Worm (Caenorhabditis elegans): Measurements from ENCODE around the gene fipr-5.

fipr-5 gene

ce11 chrV:10203435-10204009 is 17.7 kb downstream of the fipr-5 start, which contains the start of gene chpf-1:
chpf-1 (minus strand) TSS chrV:10203485.
- TF ChIP-seq flt-1 (GFP tag; IDR thresholded peaks at IDR 0.05), result no peak
- no peak for TF ChIP-seq cog-1 (tag; optimal IDR thresholded peaks at IDR 0.05)
- TF ChIP-seq ztf-23 (GFP tag; IDR thresholded peaks at IDR 0.05), result no peak
- TF ChIP-seq ref-1 (GFP tag; conservative IDR thresholded peaks at IDR 0.05), result no peak
- TF ChIP-seq med-1 (GFP tag; optimal IDR thresholded peaks at IDR 0.05; ENCODE audit: insufficient read depth), result no peak
- no peak for TF ChIP-seq tab-1 (GFP tag; IDR thresholded peaks at IDR 0.05)
- TF ChIP-seq ztf-29 (GFP tag; IDR thresholded peaks at IDR 0.05), result no peak
- TF ChIP-seq T22C8.4 (GFP tag; IDR thresholded peaks at IDR 0.05), result no peak; the same call in 1 of the 2 replicates
- no peak for TF ChIP-seq klf-2 (GFP tag; conservative IDR thresholded peaks at IDR 0.05)

- no peak for TF ChIP-seq cog-1 (tag; optimal IDR thresholded peaks at IDR 0.05)
- no peak for TF ChIP-seq klf-2 (GFP tag; conservative IDR thresholded peaks at IDR 0.05)
- no peak for TF ChIP-seq ztf-29 (GFP tag; IDR thresholded peaks at IDR 0.05)
- no peak for TF ChIP-seq ref-1 (GFP tag; conservative IDR thresholded peaks at IDR 0.05)
- no peak for TF ChIP-seq T22C8.4 (GFP tag; IDR thresholded peaks at IDR 0.05)
Observed at ce11 chrV:10202340-10202739, 18.9 kb downstream of the fipr-5 start.

- no peak for TF ChIP-seq tab-1 (GFP tag; IDR thresholded peaks at IDR 0.05)
- no peak for TF ChIP-seq T22C8.4 (GFP tag; IDR thresholded peaks at IDR 0.05)
- no peak for TF ChIP-seq ztf-23 (GFP tag; IDR thresholded peaks at IDR 0.05)
- TF ChIP-seq flt-1 (GFP tag; IDR thresholded peaks at IDR 0.05), result no peak
- TF ChIP-seq ref-1 (GFP tag; conservative IDR thresholded peaks at IDR 0.05), result no peak
- TF ChIP-seq klf-2 (GFP tag; conservative IDR thresholded peaks at IDR 0.05), result no peak
- TF ChIP-seq med-1 (GFP tag; optimal IDR thresholded peaks at IDR 0.05; ENCODE audit: insufficient read depth), result no peak
- no peak for TF ChIP-seq ztf-29 (GFP tag; IDR thresholded peaks at IDR 0.05)
- no peak for TF ChIP-seq cog-1 (tag; optimal IDR thresholded peaks at IDR 0.05)
Observed at ce11 chrV:10201913-10202312, 19.3 kb downstream of the fipr-5 start, which contains the start of gene ZK856.7. ZK856.7 (plus strand) TSS chrV:10202098.

ce11 chrV:10198386-10198785 is 22.8 kb downstream of the fipr-5 start, which contains the start of gene ZK856.6:
ZK856.6 (plus strand) TSS chrV:10198686.
- TF ChIP-seq flt-1 (GFP tag; IDR thresholded peaks at IDR 0.05) (no peak), tab-1 (GFP tag; IDR thresholded peaks at IDR 0.05) (no peak), klf-2 (GFP tag; conservative IDR thresholded peaks at IDR 0.05) (no peak), ref-1 (GFP tag; conservative IDR thresholded peaks at IDR 0.05) (no peak), ztf-23 (GFP tag; IDR thresholded peaks at IDR 0.05) (no peak), cog-1 (tag; optimal IDR thresholded peaks at IDR 0.05) (no peak), ztf-29 (GFP tag; IDR thresholded peaks at IDR 0.05) (no peak), T22C8.4 (GFP tag; IDR thresholded peaks at IDR 0.05) (no peak), med-1 (GFP tag; optimal IDR thresholded peaks at IDR 0.05; ENCODE audit: insufficient read depth) (no peak)

- TF ChIP-seq klf-2 (GFP tag; conservative IDR thresholded peaks at IDR 0.05) (no peak), cog-1 (tag; optimal IDR thresholded peaks at IDR 0.05) (no peak), ztf-29 (GFP tag; IDR thresholded peaks at IDR 0.05) (no peak), T22C8.4 (GFP tag; IDR thresholded peaks at IDR 0.05) (no peak), med-1 (GFP tag; optimal IDR thresholded peaks at IDR 0.05; ENCODE audit: insufficient read depth) (no peak), ztf-23 (GFP tag; IDR thresholded peaks at IDR 0.05) (no peak), flt-1 (GFP tag; IDR thresholded peaks at IDR 0.05) (no peak), tab-1 (GFP tag; IDR thresholded peaks at IDR 0.05) (no peak)
Observed at ce11 chrV:10191242-10191641, 30.0 kb downstream of the fipr-5 start.

ce11 chrV:10190081-10190556 is 31.1 kb downstream of the fipr-5 start, which contains the start of gene ZK856.5:
ZK856.5 (minus strand) TSS chrV:10190131.
- TF ChIP-seq flt-1 (GFP tag; IDR thresholded peaks at IDR 0.05) (no peak), tab-1 (GFP tag; IDR thresholded peaks at IDR 0.05) (no peak), ztf-29 (GFP tag; IDR thresholded peaks at IDR 0.05) (no peak), med-1 (GFP tag; optimal IDR thresholded peaks at IDR 0.05; ENCODE audit: insufficient read depth) (no peak), ztf-23 (GFP tag; IDR thresholded peaks at IDR 0.05) (no peak), cog-1 (tag; optimal IDR thresholded peaks at IDR 0.05) (no peak), T22C8.4 (GFP tag; IDR thresholded peaks at IDR 0.05) (no peak), ref-1 (GFP tag; conservative IDR thresholded peaks at IDR 0.05) (no peak), klf-2 (GFP tag; conservative IDR thresholded peaks at IDR 0.05) (no peak)

- TF ChIP-seq tab-1 (GFP tag; IDR thresholded peaks at IDR 0.05), result no peak
- TF ChIP-seq T22C8.4 (GFP tag; IDR thresholded peaks at IDR 0.05), result no peak
- TF ChIP-seq ztf-23 (GFP tag; IDR thresholded peaks at IDR 0.05), result no peak
- TF ChIP-seq flt-1 (GFP tag; IDR thresholded peaks at IDR 0.05), result no peak
- TF ChIP-seq ref-1 (GFP tag; conservative IDR thresholded peaks at IDR 0.05), result no peak
- TF ChIP-seq klf-2 (GFP tag; conservative IDR thresholded peaks at IDR 0.05), result no peak
- TF ChIP-seq ztf-29 (GFP tag; IDR thresholded peaks at IDR 0.05), result no peak
- TF ChIP-seq med-1 (GFP tag; optimal IDR thresholded peaks at IDR 0.05; ENCODE audit: insufficient read depth), result no peak
- no peak for TF ChIP-seq cog-1 (tag; optimal IDR thresholded peaks at IDR 0.05)
Observed at ce11 chrV:10185719-10186118, 35.5 kb downstream of the fipr-5 start, which contains the start of gene ZK856.18. ZK856.18 (minus strand) TSS chrV:10186007.

- TF ChIP-seq ztf-29 (GFP tag; IDR thresholded peaks at IDR 0.05) (no peak), tab-1 (GFP tag; IDR thresholded peaks at IDR 0.05) (no peak), ztf-23 (GFP tag; IDR thresholded peaks at IDR 0.05) (no peak), flt-1 (GFP tag; IDR thresholded peaks at IDR 0.05) (no peak), klf-2 (GFP tag; conservative IDR thresholded peaks at IDR 0.05) (no peak), T22C8.4 (GFP tag; IDR thresholded peaks at IDR 0.05) (no peak), cog-1 (tag; optimal IDR thresholded peaks at IDR 0.05) (no peak), ref-1 (GFP tag; conservative IDR thresholded peaks at IDR 0.05) (no peak), med-1 (GFP tag; optimal IDR thresholded peaks at IDR 0.05; ENCODE audit: insufficient read depth) (no peak)
Observed at ce11 chrV:10183810-10184209, 37.4 kb downstream of the fipr-5 start.

- no peak for TF ChIP-seq ztf-23 (GFP tag; IDR thresholded peaks at IDR 0.05)
- no peak for TF ChIP-seq T22C8.4 (GFP tag; IDR thresholded peaks at IDR 0.05)
- no peak for TF ChIP-seq ztf-29 (GFP tag; IDR thresholded peaks at IDR 0.05)
Observed at ce11 chrV:10182984-10183383, 38.2 kb downstream of the fipr-5 start, which contains the start of gene ZK856.4. ZK856.4 (plus strand) TSS chrV:10183284.
